Worm (Caenorhabditis elegans) whole organism, L4 larva: ENCODE measurements around the gene C07A9.9.

Source experiments
- F49E8.2 ChIP-seq: sonication (generic microtip); optimal IDR thresholded peaks from 2 replicates; lab custom pipeline; 2016; ENCODE audit warnings: missing compliant biosample characterization, mild to moderate bottlenecking, missing genetic modification characterization, borderline replicate concordance
- egl-27 ChIP-seq: sonication (generic microtip); optimal IDR thresholded peaks from 3 replicates; lab custom pipeline; 2017; ENCODE audit warnings: missing biosample characterization, missing genetic modification reagents, missing genetic modification characterization
- lin-13 ChIP-seq: fragments of 150-350 bp; optimal IDR thresholded peaks from 2 replicates; lab custom pipeline; 2014; ENCODE audit warnings: missing biosample characterization, missing genetic modification reagents, missing genetic modification characterization
- lin-38 ChIP-seq: fragments of 200-800 bp; sonication (Bioruptor generic); IDR thresholded peaks from 2 replicates; pipeline ENCODE4 v1.3.6; 2022; ENCODE audit warnings: missing genetic modification reagents, missing genetic modification characterization, missing compliant biosample characterization
- nhr-25 ChIP-seq: sonication (generic microtip); optimal IDR thresholded peaks from 2 replicates; lab custom pipeline; 2017; ENCODE audit warnings: missing genetic modification characterization, mild to moderate bottlenecking, missing compliant biosample characterization, antibody characterized with exemption, moderate library complexity, borderline replicate concordance; ENCODE audit not compliant: insufficient read depth
- pqm-1 ChIP-seq: sonication (generic microtip); optimal IDR thresholded peaks from 2 replicates; lab custom pipeline; 2017; ENCODE audit warnings: missing biosample characterization, missing genetic modification characterization
- skn-1 ChIP-seq: fragments of 150-350 bp; optimal IDR thresholded peaks from 2 replicates; lab custom pipeline; 2014; ENCODE audit warnings: missing biosample characterization, missing genetic modification characterization
- vab-7 ChIP-seq: fragments of 200-800 bp; sonication (Bioruptor generic); IDR thresholded peaks from 2 replicates; pipeline ENCODE4 v1.3.6; 2022; ENCODE audit warnings: missing genetic modification reagents, missing genetic modification characterization, missing compliant biosample characterization

ce11 chrIII:9661119-9661518 lies 6.3 kb downstream of the C07A9.9 start:
- no peak for TF ChIP-seq lin-38 (GFP tag; lab: Robert Waterston, UW)
- no peak for TF ChIP-seq skn-1
- no peak for TF ChIP-seq egl-27
- no peak for TF ChIP-seq lin-13
- no peak for TF ChIP-seq F49E8.2 (tag; lab: Kevin White, UChicago)
- no peak for TF ChIP-seq vab-7 (GFP tag; lab: Robert Waterston, UW)
- TF ChIP-seq pqm-1 (tag; lab: Kevin White, UChicago): no peak
- no peak for TF ChIP-seq nhr-25 (tag; lab: Kevin White, UChicago)
